Fruit fly (Drosophila melanogaster) whole organism, embryonic: ENCODE measurements around the gene LysD.

Experiments used
- C15 ChIP-seq: fragments of 200-800 bp; sonication (Bioruptor generic); IDR thresholded peaks from 3 replicates; pipeline ENCODE4 v1.3.6; 2022; ENCODE audit warnings: missing biosample characterization, missing genetic modification characterization
- CG10431 ChIP-seq: fragments of 200-800 bp; sonication (Bioruptor generic); optimal IDR thresholded peaks from 3 replicates; lab custom pipeline; 2018; ENCODE audit warnings: missing biosample characterization, mild to moderate bottlenecking, missing genetic modification characterization
- CG11247 ChIP-seq: fragments of 200-800 bp; sonication (Bioruptor generic); IDR thresholded peaks from 2 replicates; pipeline ENCODE4 v1.3.6; 2022; ENCODE audit warnings: missing biosample characterization, missing genetic modification characterization
- CG11456 ChIP-seq: fragments of 200-800 bp; sonication (Bioruptor generic); IDR thresholded peaks from 3 replicates; pipeline ENCODE4 v1.3.6; 2022; ENCODE audit warnings: missing biosample characterization, missing genetic modification characterization
- CG11723 ChIP-seq: fragments of 200-800 bp; sonication (Bioruptor generic); optimal IDR thresholded peaks from 2 replicates; lab custom pipeline; 2017; ENCODE audit warnings: missing biosample characterization, mild to moderate bottlenecking, missing genetic modification characterization
- CG12155 ChIP-seq: fragments of 200-800 bp; sonication (Bioruptor generic); optimal IDR thresholded peaks from 3 replicates; lab custom pipeline; 2016; ENCODE audit warnings: missing biosample characterization, missing genetic modification characterization
- CG12391 ChIP-seq: fragments of 200-800 bp; sonication (Bioruptor generic); optimal IDR thresholded peaks from 3 replicates; lab custom pipeline; 2018; ENCODE audit warnings: missing biosample characterization, mild to moderate bottlenecking, missing genetic modification characterization, moderate library complexity
- CG14050 ChIP-seq: fragments of 200-800 bp; sonication (Bioruptor generic); IDR thresholded peaks from 3 replicates; pipeline ENCODE4 v1.3.6; 2022; ENCODE audit warnings: missing biosample characterization, missing genetic modification characterization
- CG15269 ChIP-seq: fragments of 200-800 bp; sonication (Bioruptor generic); optimal IDR thresholded peaks from 2 replicates; lab custom pipeline; 2018; ENCODE audit warnings: missing biosample characterization, mild to moderate bottlenecking, missing genetic modification characterization, moderate library complexity
- CG17359 ChIP-seq: fragments of 200-800 bp; sonication (Bioruptor generic); optimal IDR thresholded peaks from 3 replicates; lab custom pipeline; 2018; ENCODE audit warnings: missing biosample characterization, mild to moderate bottlenecking, missing genetic modification characterization, moderate library complexity
- CG31224 ChIP-seq: fragments of 200-800 bp; sonication (Bioruptor generic); IDR thresholded peaks from 2 replicates; pipeline ENCODE4 v1.3.6; 2022; ENCODE audit warnings: missing biosample characterization, missing genetic modification characterization
- CG3163 ChIP-seq: fragments of 200-800 bp; sonication (Bioruptor generic); optimal IDR thresholded peaks from 3 replicates; lab custom pipeline; 2016; ENCODE audit warnings: missing biosample characterization, missing genetic modification characterization
- CG34376 ChIP-seq: fragments of 200-800 bp; sonication (Bioruptor generic); optimal IDR thresholded peaks from 2 replicates; lab custom pipeline; 2018; ENCODE audit warnings: missing biosample characterization, mild to moderate bottlenecking, missing genetic modification characterization
- CG6272 ChIP-seq: fragments of 200-800 bp; sonication (Bioruptor generic); IDR thresholded peaks from 2 replicates; pipeline ENCODE4 v1.3.6; 2022; ENCODE audit warnings: missing biosample characterization, missing genetic modification characterization
- CG7271 ChIP-seq: fragments of 200-800 bp; sonication (Bioruptor generic); optimal IDR thresholded peaks from 2 replicates; lab custom pipeline; 2018; ENCODE audit warnings: missing biosample characterization, mild to moderate bottlenecking, missing genetic modification characterization, moderate library complexity
- CG7372 ChIP-seq: fragments of 200-800 bp; sonication (Bioruptor generic); IDR thresholded peaks from 2 replicates; pipeline ENCODE4 v1.3.6; 2022; ENCODE audit warnings: missing biosample characterization, missing genetic modification characterization
- CG7745 ChIP-seq: fragments of 200-800 bp; sonication (Bioruptor generic); optimal IDR thresholded peaks from 2 replicates; lab custom pipeline; 2018; ENCODE audit warnings: missing biosample characterization, mild to moderate bottlenecking, missing genetic modification characterization, moderate library complexity
- CG7987 ChIP-seq: fragments of 200-800 bp; sonication (Bioruptor generic); optimal IDR thresholded peaks from 2 replicates; lab custom pipeline; 2018; ENCODE audit warnings: missing biosample characterization, mild to moderate bottlenecking, missing genetic modification characterization, moderate library complexity
- CG8765 ChIP-seq: fragments of 200-800 bp; sonication (Bioruptor generic); IDR thresholded peaks from 2 replicates; pipeline ENCODE4 v1.3.6; 2022; ENCODE audit warnings: missing biosample characterization, missing genetic modification characterization
- CG9215 ChIP-seq: fragments of 200-800 bp; sonication (Bioruptor generic); IDR thresholded peaks from 2 replicates; pipeline ENCODE4 v1.3.6; 2022; ENCODE audit warnings: missing biosample characterization, missing genetic modification characterization
- CG9727 ChIP-seq: fragments of 200-800 bp; sonication (Bioruptor generic); optimal IDR thresholded peaks from 3 replicates; lab custom pipeline; 2017; ENCODE audit warnings: missing biosample characterization, mild to moderate bottlenecking, missing genetic modification characterization
- Ets97D ChIP-seq: fragments of 200-800 bp; sonication (Bioruptor generic); optimal IDR thresholded peaks from 3 replicates; lab custom pipeline; 2016; ENCODE audit warnings: missing biosample characterization, missing genetic modification characterization
- Lim3 ChIP-seq: fragments of 200-800 bp; sonication (Bioruptor generic); IDR thresholded peaks from 2 replicates; pipeline ENCODE4 v1.3.6; 2022; ENCODE audit warnings: missing biosample characterization, missing genetic modification characterization
- Med ChIP-seq: fragments of 200-800 bp; sonication (Bioruptor generic); peaks from one replicate; lab custom pipeline; 2016; ENCODE audit warnings: missing biosample characterization, missing genetic modification characterization, mild to moderate bottlenecking, inconsistent platforms, moderate library complexity
- PHDP ChIP-seq: fragments of 200-800 bp; sonication (Bioruptor generic); optimal IDR thresholded peaks from 3 replicates; lab custom pipeline; 2018; ENCODE audit warnings: missing biosample characterization, mild to moderate bottlenecking, missing genetic modification characterization, moderate library complexity
- Scr ChIP-seq: fragments of 200-800 bp; sonication (Bioruptor generic); IDR thresholded peaks from 2 replicates; pipeline ENCODE4 v1.3.6; 2022; ENCODE audit warnings: missing biosample characterization, missing genetic modification characterization; ENCODE audit not compliant: partially characterized antibody
- Sry-β ChIP-seq: fragments of 200-800 bp; sonication (Bioruptor generic); optimal IDR thresholded peaks from 2 replicates; lab custom pipeline; 2018; ENCODE audit warnings: missing biosample characterization, mild to moderate bottlenecking, missing genetic modification characterization, moderate library complexity
- Stat92E ChIP-seq, 3 experiments: fragments of >200 bp in 2 of 3; fragments of 200-800 bp in 1 of 3; sonication (Bioruptor generic) in 1 of 3; optimal IDR thresholded peaks; 2 replicates each; lab custom pipeline; 2017 to 2019; ENCODE audit warnings: missing biosample characterization in 3 of 3, missing genetic modification characterization in 3 of 3, mild to moderate bottlenecking in 1 of 3, moderate library complexity in 1 of 3
- TFAM ChIP-seq: fragments of 200-800 bp; sonication (Bioruptor generic); optimal IDR thresholded peaks from 2 replicates; lab custom pipeline; 2017; ENCODE audit warnings: missing biosample characterization, missing genetic modification characterization, inconsistent platforms
- ab ChIP-seq: fragments of 200-800 bp; sonication (Bioruptor generic); optimal IDR thresholded peaks from 2 replicates; lab custom pipeline; 2016; ENCODE audit warnings: missing biosample characterization, missing genetic modification characterization
- aop ChIP-seq: fragments of 200-800 bp; sonication (Bioruptor generic); IDR thresholded peaks from 2 replicates; pipeline ENCODE4 v1.3.6; 2022; ENCODE audit warnings: missing biosample characterization, missing genetic modification characterization
- ci ChIP-seq: fragments of 200-800 bp; sonication (Bioruptor generic); IDR thresholded peaks from 3 replicates; pipeline ENCODE4 v1.3.6; 2022; ENCODE audit warnings: missing biosample characterization, missing genetic modification characterization
- dan ChIP-seq: fragments of 200-800 bp; sonication (Bioruptor generic); IDR thresholded peaks from 2 replicates; pipeline ENCODE4 v1.3.6; 2022; ENCODE audit warnings: missing biosample characterization, missing genetic modification characterization
- dimm ChIP-seq: fragments of 200-800 bp; sonication (Bioruptor generic); IDR thresholded peaks from 2 replicates; pipeline ENCODE4 v1.3.6; 2022; ENCODE audit warnings: missing biosample characterization, missing genetic modification characterization
- en ChIP-seq: fragments of 200-800 bp; sonication (Bioruptor generic); optimal IDR thresholded peaks from 2 replicates; lab custom pipeline; 2016; ENCODE audit warnings: missing biosample characterization, missing genetic modification characterization
- fd102C ChIP-seq: fragments of 200-800 bp; sonication (Bioruptor generic); optimal IDR thresholded peaks from 2 replicates; lab custom pipeline; 2018; ENCODE audit warnings: missing biosample characterization, mild to moderate bottlenecking, missing genetic modification characterization, moderate library complexity
- fu2 ChIP-seq: fragments of 200-800 bp; sonication (Bioruptor generic); optimal IDR thresholded peaks from 2 replicates; lab custom pipeline; 2016; ENCODE audit warnings: missing biosample characterization, missing genetic modification characterization
- kah ChIP-seq: fragments of 200-800 bp; sonication (Bioruptor generic); optimal IDR thresholded peaks from 2 replicates; lab custom pipeline; 2018; ENCODE audit warnings: missing biosample characterization, mild to moderate bottlenecking, missing genetic modification characterization
- kay ChIP-seq: fragments of 200-800 bp; sonication (Bioruptor generic); optimal IDR thresholded peaks from 2 replicates; lab custom pipeline; 2016; ENCODE audit warnings: missing biosample characterization, missing genetic modification characterization
- lmd ChIP-seq: fragments of 200-800 bp; sonication (Bioruptor generic); IDR thresholded peaks from 2 replicates; pipeline ENCODE4 v1.3.6; 2022; ENCODE audit warnings: missing biosample characterization, missing genetic modification characterization
- nerfin-1 ChIP-seq: fragments of 200-800 bp; sonication (Bioruptor generic); optimal IDR thresholded peaks from 3 replicates; lab custom pipeline; 2019; ENCODE audit warnings: missing biosample characterization, mild to moderate bottlenecking, missing genetic modification characterization, moderate library complexity
- pnt ChIP-seq: fragments of 200-800 bp; sonication (Bioruptor generic); optimal IDR thresholded peaks from 3 replicates; lab custom pipeline; 2016; ENCODE audit warnings: missing biosample characterization, missing genetic modification characterization
- pros ChIP-seq: fragments of 200-800 bp; sonication (Bioruptor generic); optimal IDR thresholded peaks from 3 replicates; lab custom pipeline; 2019; ENCODE audit warnings: missing biosample characterization, mild to moderate bottlenecking, missing genetic modification characterization, moderate library complexity
- psq ChIP-seq: fragments of 200-800 bp; sonication (Bioruptor generic); optimal IDR thresholded peaks from 2 replicates; lab custom pipeline; 2017; ENCODE audit warnings: missing biosample characterization, missing genetic modification characterization
- pzg ChIP-seq: fragments of 200-800 bp; sonication (Bioruptor generic); optimal IDR thresholded peaks from 3 replicates; lab custom pipeline; 2018; ENCODE audit warnings: missing biosample characterization, mild to moderate bottlenecking, missing genetic modification characterization, moderate library complexity
- ranshi ChIP-seq: fragments of 200-800 bp; sonication (Bioruptor generic); IDR thresholded peaks from 2 replicates; pipeline ENCODE4 v1.3.6; 2022; ENCODE audit warnings: missing biosample characterization, missing genetic modification characterization
- schlank ChIP-seq: fragments of 200-800 bp; sonication (Bioruptor generic); optimal IDR thresholded peaks from 2 replicates; lab custom pipeline; 2018; ENCODE audit warnings: missing biosample characterization, mild to moderate bottlenecking, missing genetic modification characterization
- seq ChIP-seq: fragments of 200-800 bp; sonication (Bioruptor generic); IDR thresholded peaks from 2 replicates; pipeline ENCODE4 v1.3.6; 2022; ENCODE audit warnings: missing biosample characterization, missing genetic modification characterization
- sug ChIP-seq: fragments of 200-800 bp; optimal IDR thresholded peaks from 2 replicates; lab custom pipeline; 2019; ENCODE audit warnings: missing biosample characterization, mild to moderate bottlenecking, missing genetic modification characterization, moderate library complexity

The LysD gene

DNA sequence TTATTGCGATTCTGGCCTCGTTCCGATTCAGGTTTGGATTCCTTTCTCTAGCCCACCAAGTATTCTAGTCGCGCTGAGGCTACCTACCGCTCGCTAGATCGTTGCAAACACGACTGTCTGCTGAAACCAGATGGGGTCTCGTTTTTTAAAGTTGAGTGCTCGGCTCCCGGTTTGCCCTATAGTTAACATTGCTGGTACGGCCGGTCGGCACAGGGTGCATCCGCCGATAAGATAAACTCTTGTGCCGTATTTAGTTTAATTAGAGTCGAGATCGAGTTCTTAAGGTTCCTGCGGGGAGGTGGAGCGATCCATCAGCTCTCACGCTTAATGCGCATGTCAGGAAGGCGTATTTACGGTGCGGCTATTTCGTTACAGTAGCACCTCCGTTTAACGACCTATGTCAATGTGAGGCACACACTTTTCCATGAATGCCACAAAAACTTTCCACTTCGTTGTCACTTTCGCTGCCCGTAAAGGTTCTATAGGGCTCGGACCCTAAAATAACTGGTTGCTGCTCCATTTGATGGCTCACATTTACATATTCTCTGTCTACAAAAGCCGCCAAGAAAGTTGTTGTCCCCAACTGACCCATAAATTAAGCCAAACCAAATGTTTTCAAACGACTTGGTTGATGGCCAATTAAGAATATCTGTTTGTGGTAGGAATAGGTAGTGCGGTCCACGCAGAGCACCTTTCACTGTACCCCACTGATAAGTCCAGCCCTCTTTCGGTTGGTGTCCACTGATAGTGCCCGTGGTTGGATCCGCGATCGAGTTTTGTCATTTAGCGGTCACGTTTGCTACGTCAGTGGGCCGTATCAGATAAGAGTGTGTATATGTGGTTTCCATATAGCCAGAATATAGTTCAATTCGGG is 6.1 kb downstream of the LysD start, which contains the start of gene CG9119 (continued):
- peak; percentile 56 for TF ChIP-seq CG12155 (GFP tag; lab: Kevin White, UChicago)
- no peak for TF ChIP-seq TFAM (GFP tag; lab: Kevin White, UChicago)
- no peak for TF ChIP-seq fd102C (GFP tag; lab: Kevin White, UChicago)
- no peak for TF ChIP-seq pzg
- no peak for TF ChIP-seq psq (GFP tag; lab: Kevin White, UChicago)
- peak; percentile 64 for TF ChIP-seq fu2 (GFP tag; lab: Kevin White, UChicago)
- TF ChIP-seq CG9727 (GFP tag; lab: Kevin White, UChicago) = peak; percentile 69
- no peak for TF ChIP-seq CG6272
- TF ChIP-seq kah (GFP tag; lab: Kevin White, UChicago) = no peak
- TF ChIP-seq CG9215 = peak; percentile 63
- TF ChIP-seq dimm (GFP tag; lab: Robert Waterston, UW) = no peak
- no peak for TF ChIP-seq ci (GFP tag; lab: Robert Waterston, UW)
- TF ChIP-seq CG11723 (GFP tag; lab: Kevin White, UChicago) = peak; percentile 37
- no peak for TF ChIP-seq ab
- TF ChIP-seq Scr = no peak
- TF ChIP-seq Ets97D (GFP tag; lab: Kevin White, UChicago) = no peak
- peak; percentile 11 for TF ChIP-seq CG7745
- no peak for TF ChIP-seq CG7271 (tag; lab: Kevin White, UChicago)
- TF ChIP-seq PHDP (tag; lab: Kevin White, UChicago) = peak; percentile 57
- TF ChIP-seq lmd (GFP tag; lab: Robert Waterston, UW) = peak; percentile 70
- TF ChIP-seq nerfin-1 (tag; lab: Kevin White, UChicago) = peak; percentile 59
- TF ChIP-seq sug (tag; lab: Kevin White, UChicago) = peak; percentile 83
- TF ChIP-seq C15 (GFP tag; lab: Robert Waterston, UW) = no peak
- TF ChIP-seq en (GFP tag; lab: Kevin White, UChicago) = no peak
- TF ChIP-seq CG15269 = peak; percentile 75
- peak; percentile 86 for TF ChIP-seq Med (GFP tag; lab: Kevin White, UChicago)
- TF ChIP-seq CG14050 (GFP tag; lab: Robert Waterston, UW) = peak; percentile 21; the same call in 1 of the 3 replicates
- 0 out of 2 replicates have a peak, but pooled peaks have one; percentile 10 for TF ChIP-seq CG11247 (GFP tag; lab: Robert Waterston, UW)
- peak; percentile 65; the same call in 1 of the 3 replicates for TF ChIP-seq CG11456 (GFP tag; lab: Robert Waterston, UW)
- peak; percentile 39; the same call in 1 of the 2 replicates for TF ChIP-seq Lim3
- TF ChIP-seq Sry-β (GFP tag; lab: Kevin White, UChicago) = no peak
- peak; percentile 64 for TF ChIP-seq CG12391 (tag; lab: Kevin White, UChicago)
- TF ChIP-seq schlank (tag; lab: Kevin White, UChicago) = peak; percentile 60
- peak; percentile 71 for TF ChIP-seq CG7987
- TF ChIP-seq ranshi = no peak; the same call in 1 of the 2 replicates
- TF ChIP-seq CG34376 (GFP tag; lab: Kevin White, UChicago) = peak; percentile 67
- TF ChIP-seq seq (GFP tag; lab: Robert Waterston, UW) = peak; percentile 44; the same call in 1 of the 2 replicates
- TF ChIP-seq CG7372 (GFP tag; lab: Robert Waterston, UW) = 0 out of 2 replicates have a peak, but pooled peaks have one; percentile 26
- TF ChIP-seq kay (GFP tag; lab: Kevin White, UChicago) = no peak
- TF ChIP-seq CG17359 (tag; lab: Kevin White, UChicago) = peak; percentile 48
- TF ChIP-seq CG10431 (GFP tag; lab: Kevin White, UChicago) = peak; percentile 35
- no peak for TF ChIP-seq aop (GFP tag; lab: Robert Waterston, UW)
- TF ChIP-seq pros = no peak
- TF ChIP-seq CG31224 (GFP tag; lab: Robert Waterston, UW) = 0 out of 2 replicates have a peak, but pooled peaks have one; percentile 13
- no peak for TF ChIP-seq Stat92E (GFP tag; optimal IDR thresholded peaks at IDR 0.05; lab: Kevin White, UChicago)
- no peak for TF ChIP-seq CG8765 (GFP tag; lab: Robert Waterston, UW)
- TF ChIP-seq CG3163 (GFP tag; lab: Kevin White, UChicago) = peak; percentile 20
- TF ChIP-seq dan (GFP tag; lab: Robert Waterston, UW) = no peak
- peak; percentile 64 for TF ChIP-seq pnt (GFP tag; lab: Kevin White, UChicago)
